Fruit fly (Drosophila melanogaster): ENCODE data around the gene mRpS22.

DNA sequence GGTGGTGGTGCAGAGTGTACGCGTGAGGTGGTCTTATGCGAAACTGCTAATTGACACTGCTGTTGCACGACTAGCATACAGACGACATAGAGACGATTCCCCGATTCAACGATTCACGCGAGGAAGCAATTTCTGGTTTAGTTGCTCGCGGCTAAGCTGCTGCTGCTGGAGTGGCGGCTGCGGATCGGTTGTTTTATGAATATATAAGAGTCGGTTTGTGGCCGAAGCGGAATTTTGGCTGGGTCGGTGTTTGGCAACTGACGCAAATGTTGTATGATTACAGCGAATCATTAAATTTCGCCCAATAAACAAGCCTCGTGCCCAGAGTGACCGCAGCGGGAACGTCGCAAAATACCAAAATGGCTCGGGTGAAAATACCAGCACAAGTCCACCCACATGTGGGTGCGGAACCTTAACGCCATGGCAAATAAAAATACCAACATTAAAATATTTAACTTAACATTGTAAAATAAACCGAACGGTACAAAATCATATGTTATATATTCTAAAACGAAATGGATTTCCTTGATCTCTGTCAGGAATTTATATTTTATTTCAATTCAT lies 31.1 kb downstream of the mRpS22 start, which contains the start of gene mfrn:
- no peak for TF ChIP-seq eg (GFP tag; IDR thresholded peaks at IDR 0.05)
- TF ChIP-seq CG11902 (GFP tag; optimal IDR thresholded peaks at IDR 0.05) = no peak
- no peak for TF ChIP-seq Eip75B (GFP tag; optimal IDR thresholded peaks at IDR 0.05)
- TF ChIP-seq Sox14 (GFP tag; optimal IDR thresholded peaks at IDR 0.05) = no peak
- TF ChIP-seq Sox15 (GFP tag; optimal IDR thresholded peaks at IDR 0.05) = no peak

Data from whole organism, prepupa.